Worm (Caenorhabditis elegans) whole organism, L2 larva: Measurements from ENCODE around the gene C01G10.18.

Source experiments
- ama-1 ChIP-seq: fragments of 150-350 bp; optimal IDR thresholded peaks from 2 replicates; lab custom pipeline; 2018; ENCODE audit warnings: inconsistent platforms
- ceh-16 ChIP-seq: fragments of 150-350 bp; optimal IDR thresholded peaks from 2 replicates; lab custom pipeline; 2014; ENCODE audit warnings: missing biosample characterization, missing genetic modification characterization
- egl-27 ChIP-seq: sonication (generic microtip); optimal IDR thresholded peaks from 3 replicates; lab custom pipeline; 2017; ENCODE audit warnings: missing biosample characterization, missing genetic modification reagents, missing genetic modification characterization
- mab-5 ChIP-seq: fragments of 150-350 bp; optimal IDR thresholded peaks from 2 replicates; lab custom pipeline; 2014; ENCODE audit warnings: missing biosample characterization, missing genetic modification characterization
- nhr-11 ChIP-seq: fragments of 150-350 bp; optimal IDR thresholded peaks from 2 replicates; lab custom pipeline; 2014; ENCODE audit warnings: missing biosample characterization, missing genetic modification characterization
- nhr-25 ChIP-seq: fragments of 150-350 bp; sonication (generic microtip); optimal IDR thresholded peaks from 3 replicates; lab custom pipeline; 2014; ENCODE audit warnings: missing biosample characterization, missing genetic modification characterization

- TF ChIP-seq nhr-25 (tag; lab: Kevin White, UChicago) (no peak), ama-1 (no peak), mab-5 (tag; lab: Kevin White, UChicago) (no peak), nhr-11 (tag; lab: Kevin White, UChicago) (no peak), ceh-16 (tag; lab: Kevin White, UChicago) (no peak), egl-27 (tag; lab: Kevin White, UChicago) (no peak)
Measured at ce11 chrV:15094749-15095148, 6.2 kb upstream of the C01G10.18 start, which contains the start of gene srx-78.
